Fruit fly (Drosophila melanogaster) whole organism, prepupa: ENCODE results near the gene CG13144.

Source experiments
- CG34406 ChIP-seq: fragments of 200-800 bp; sonication (Bioruptor generic); optimal IDR thresholded peaks from 3 replicates; lab custom pipeline; 2016; ENCODE audit warnings: missing biosample characterization, missing genetic modification characterization
- CG6808 ChIP-seq: fragments of 200-800 bp; sonication (Bioruptor generic); optimal IDR thresholded peaks from 3 replicates; lab custom pipeline; 2017; ENCODE audit warnings: missing biosample characterization, missing genetic modification characterization, mild to moderate bottlenecking, moderate library complexity, missing genetic modification reagents
- Sox102F ChIP-seq: fragments of 200-800 bp; sonication (Bioruptor generic); optimal IDR thresholded peaks from 2 replicates; lab custom pipeline; 2016; ENCODE audit warnings: missing biosample characterization, mild to moderate bottlenecking, missing genetic modification characterization
- fkh ChIP-seq: fragments of 200-800 bp; sonication (Bioruptor generic); optimal IDR thresholded peaks from 3 replicates; lab custom pipeline; 2017; ENCODE audit warnings: missing biosample characterization, mild to moderate bottlenecking, missing genetic modification characterization, moderate library complexity

DNA sequence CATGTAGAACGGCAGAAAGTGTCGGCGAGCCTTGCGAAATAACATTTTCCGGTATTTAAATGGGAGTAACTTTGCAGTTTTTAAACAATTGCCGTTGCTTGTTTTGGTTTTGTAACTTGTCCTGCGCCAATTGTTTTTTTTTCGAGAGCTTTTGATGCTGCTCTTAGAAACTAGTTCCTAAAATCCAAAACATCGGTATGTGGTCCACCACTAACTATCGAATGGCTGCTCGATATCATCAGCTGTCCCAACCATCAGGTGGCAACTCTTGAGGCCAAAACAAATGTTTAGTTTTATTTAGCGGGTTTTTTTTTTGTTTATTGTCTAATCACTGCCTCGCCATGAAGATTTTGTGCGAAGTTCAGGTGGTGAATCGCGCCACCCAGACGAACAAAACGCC is 25.8 kb upstream of the CG13144 start, which contains the start of the genes Fatp1 and Lrr47:
- TF ChIP-seq CG6808 (GFP tag; lab: Kevin White, UChicago), result no peak
- peak; percentile 36 for TF ChIP-seq fkh (GFP tag; lab: Kevin White, UChicago)
- TF ChIP-seq CG34406 (GFP tag; lab: Kevin White, UChicago), result no peak
- no peak for TF ChIP-seq Sox102F
